Fruit fly (Drosophila melanogaster) whole organism, prepupa: ENCODE measurements around the gene CG12984.

Experiments
- CG10631 ChIP-seq: fragments of 200-800 bp; sonication (Bioruptor generic); optimal IDR thresholded peaks from 2 replicates; lab custom pipeline; 2016; ENCODE audit warnings: missing biosample characterization, missing genetic modification characterization
- CG10669 ChIP-seq: fragments of 200-800 bp; sonication (Bioruptor generic); optimal IDR thresholded peaks from 3 replicates; lab custom pipeline; 2018; ENCODE audit warnings: missing biosample characterization, mild to moderate bottlenecking, missing genetic modification characterization, moderate library complexity
- CG11294 ChIP-seq: fragments of 200-800 bp; sonication (Bioruptor generic); IDR thresholded peaks from 2 replicates; pipeline ENCODE4 v1.3.6; 2022; ENCODE audit warnings: missing biosample characterization, missing genetic modification characterization
- CG15336 ChIP-seq: fragments of 200-800 bp; sonication (Bioruptor generic); IDR thresholded peaks from 2 replicates; pipeline ENCODE4 v1.3.6; 2022; ENCODE audit warnings: missing biosample characterization, missing genetic modification characterization
- CG1621 ChIP-seq: fragments of 200-800 bp; sonication (Bioruptor generic); optimal IDR thresholded peaks from 3 replicates; lab custom pipeline; 2018; ENCODE audit warnings: missing biosample characterization, mild to moderate bottlenecking, missing genetic modification characterization
- CG16779 ChIP-seq: fragments of 200-800 bp; sonication (Bioruptor generic); optimal IDR thresholded peaks from 3 replicates; lab custom pipeline; 2017; ENCODE audit warnings: missing biosample characterization, mild to moderate bottlenecking, missing genetic modification characterization
- CG3032 ChIP-seq: fragments of 200-800 bp; optimal IDR thresholded peaks from 2 replicates; lab custom pipeline; 2019; ENCODE audit warnings: missing biosample characterization, mild to moderate bottlenecking, missing genetic modification characterization, moderate library complexity
- CG31627 ChIP-seq: fragments of 200-800 bp; sonication (Bioruptor generic); optimal IDR thresholded peaks from 3 replicates; lab custom pipeline; 2016; ENCODE audit warnings: missing biosample characterization, missing genetic modification characterization
- CG32006 ChIP-seq: fragments of 200-800 bp; sonication (Bioruptor generic); optimal IDR thresholded peaks from 3 replicates; lab custom pipeline; 2017; ENCODE audit warnings: missing biosample characterization, mild to moderate bottlenecking, missing genetic modification characterization
- CG34406 ChIP-seq: fragments of 200-800 bp; sonication (Bioruptor generic); optimal IDR thresholded peaks from 3 replicates; lab custom pipeline; 2016; ENCODE audit warnings: missing biosample characterization, missing genetic modification characterization
- CG4318 ChIP-seq: fragments of 200-800 bp; sonication (Bioruptor generic); optimal IDR thresholded peaks from 3 replicates; lab custom pipeline; 2017; ENCODE audit warnings: missing biosample characterization, mild to moderate bottlenecking, missing genetic modification characterization
- CG6163 ChIP-seq: fragments of 200-800 bp; sonication (Bioruptor generic); IDR thresholded peaks from 3 replicates; pipeline ENCODE4 v1.3.6; 2022; ENCODE audit warnings: missing biosample characterization, missing genetic modification characterization
- CG6276 ChIP-seq: fragments of 200-800 bp; sonication (Bioruptor generic); optimal IDR thresholded peaks from 2 replicates; lab custom pipeline; 2017; ENCODE audit warnings: missing biosample characterization, mild to moderate bottlenecking, missing genetic modification characterization
- CG6792 ChIP-seq: fragments of 200-800 bp; sonication (Bioruptor generic); optimal IDR thresholded peaks from 3 replicates; lab custom pipeline; 2016; ENCODE audit warnings: missing biosample characterization, missing genetic modification characterization
- CG6854 ChIP-seq: fragments of 200-800 bp; sonication (Bioruptor generic); optimal IDR thresholded peaks from 2 replicates; lab custom pipeline; 2017; ENCODE audit warnings: missing biosample characterization, mild to moderate bottlenecking, missing genetic modification characterization
- CG7368 ChIP-seq: fragments of 200-800 bp; sonication (Bioruptor generic); optimal IDR thresholded peaks from 3 replicates; lab custom pipeline; 2016; ENCODE audit warnings: missing biosample characterization, missing genetic modification characterization
- CG8119 ChIP-seq: fragments of 200-800 bp; sonication (Bioruptor generic); IDR thresholded peaks from 3 replicates; pipeline ENCODE4 v1.3.6; 2022; ENCODE audit warnings: missing biosample characterization, missing genetic modification characterization
- CG8319 ChIP-seq: fragments of 200-800 bp; sonication (Bioruptor generic); optimal IDR thresholded peaks from 3 replicates; lab custom pipeline; 2016; ENCODE audit warnings: missing biosample characterization, missing genetic modification characterization
- CG8632 ChIP-seq: fragments of 200-800 bp; sonication (Bioruptor generic); optimal IDR thresholded peaks from 3 replicates; lab custom pipeline; 2016; ENCODE audit warnings: missing biosample characterization, missing genetic modification characterization
- CG9139 ChIP-seq: fragments of 200-800 bp; sonication (Bioruptor generic); optimal IDR thresholded peaks from 3 replicates; lab custom pipeline; 2017; ENCODE audit warnings: missing biosample characterization, mild to moderate bottlenecking, missing genetic modification characterization
- Eip75B ChIP-seq: fragments of 200-800 bp; sonication (Bioruptor generic); optimal IDR thresholded peaks from 3 replicates; lab custom pipeline; 2016; ENCODE audit warnings: missing biosample characterization, missing genetic modification characterization
- Eip78C ChIP-seq: fragments of 200-800 bp; sonication (Bioruptor generic); peaks from one replicate; lab custom pipeline; 2016; ENCODE audit warnings: missing biosample characterization, missing genetic modification characterization
- Eip93F ChIP-seq: fragments of 200-800 bp; sonication (Bioruptor generic); optimal IDR thresholded peaks from 2 replicates; lab custom pipeline; 2016; ENCODE audit warnings: missing biosample characterization, mild to moderate bottlenecking, missing genetic modification characterization
- Ets21C ChIP-seq: fragments of 200-800 bp; sonication (Bioruptor generic); optimal IDR thresholded peaks from 3 replicates; lab custom pipeline; 2016; ENCODE audit warnings: missing biosample characterization, missing genetic modification characterization
- Gug ChIP-seq: fragments of 200-800 bp; sonication (Bioruptor generic); IDR thresholded peaks from 2 replicates; pipeline ENCODE4 v1.3.6; 2022; ENCODE audit warnings: missing biosample characterization, missing genetic modification characterization
- Hr38 ChIP-seq: sonication (Bioruptor generic); optimal IDR thresholded peaks from 2 replicates; lab custom pipeline; 2016; ENCODE audit warnings: missing biosample characterization, missing genetic modification characterization
- Hr39 ChIP-seq: fragments of 200-800 bp; sonication (Bioruptor generic); optimal IDR thresholded peaks from 2 replicates; lab custom pipeline; 2016; ENCODE audit warnings: missing biosample characterization, missing genetic modification characterization
- Hr4 ChIP-seq: fragments of 200-800 bp; sonication (Bioruptor generic); optimal IDR thresholded peaks from 3 replicates; lab custom pipeline; 2016; ENCODE audit warnings: missing biosample characterization, missing genetic modification characterization
- Met ChIP-seq: fragments of 200-800 bp; sonication (Bioruptor generic); optimal IDR thresholded peaks from 3 replicates; lab custom pipeline; 2016; ENCODE audit warnings: missing biosample characterization, missing genetic modification characterization
- OdsH ChIP-seq: fragments of 200-800 bp; sonication (Bioruptor generic); optimal IDR thresholded peaks from 3 replicates; lab custom pipeline; 2016; ENCODE audit warnings: missing biosample characterization, missing genetic modification characterization
- Sox102F ChIP-seq: fragments of 200-800 bp; sonication (Bioruptor generic); optimal IDR thresholded peaks from 2 replicates; lab custom pipeline; 2016; ENCODE audit warnings: missing biosample characterization, mild to moderate bottlenecking, missing genetic modification characterization
- Sox14 ChIP-seq: fragments of 200-800 bp; sonication (Bioruptor generic); optimal IDR thresholded peaks from 3 replicates; lab custom pipeline; 2016; ENCODE audit warnings: missing biosample characterization, missing genetic modification characterization
- Sox15 ChIP-seq: fragments of 200-800 bp; sonication (Bioruptor generic); optimal IDR thresholded peaks from 3 replicates; lab custom pipeline; 2016; ENCODE audit warnings: missing biosample characterization, missing genetic modification characterization
- achi ChIP-seq: fragments of 200-800 bp; sonication (Bioruptor generic); optimal IDR thresholded peaks from 3 replicates; lab custom pipeline; 2016; ENCODE audit warnings: missing biosample characterization, missing genetic modification characterization
- acj6 ChIP-seq: fragments of 200-800 bp; sonication (Bioruptor generic); optimal IDR thresholded peaks from 3 replicates; lab custom pipeline; 2016; ENCODE audit warnings: missing biosample characterization, missing genetic modification characterization
- cyc ChIP-seq: fragments of 200-800 bp; sonication (Bioruptor generic); optimal IDR thresholded peaks from 3 replicates; lab custom pipeline; 2016; ENCODE audit warnings: missing biosample characterization, missing genetic modification characterization
- dsx ChIP-seq: fragments of 200-800 bp; optimal IDR thresholded peaks from 3 replicates; lab custom pipeline; 2019; ENCODE audit warnings: missing biosample characterization, mild to moderate bottlenecking, missing genetic modification characterization, moderate library complexity; ENCODE audit not compliant: poor library complexity, severe bottlenecking
- eg ChIP-seq: fragments of 200-800 bp; sonication (Bioruptor generic); IDR thresholded peaks from 3 replicates; pipeline ENCODE4 v1.3.6; 2022; ENCODE audit warnings: missing biosample characterization, missing genetic modification characterization
- esn ChIP-seq: fragments of 200-800 bp; sonication (Bioruptor generic); optimal IDR thresholded peaks from 2 replicates; lab custom pipeline; 2016; ENCODE audit warnings: missing biosample characterization, mild to moderate bottlenecking, missing genetic modification characterization, moderate library complexity
- fd59A ChIP-seq: fragments of 200-800 bp; sonication (Bioruptor generic); optimal IDR thresholded peaks from 2 replicates; lab custom pipeline; 2017; ENCODE audit warnings: missing biosample characterization, mild to moderate bottlenecking, missing genetic modification characterization, missing genetic modification reagents
- fd85E ChIP-seq: fragments of 200-800 bp; sonication (Bioruptor generic); optimal IDR thresholded peaks from 3 replicates; lab custom pipeline; 2016; ENCODE audit warnings: missing biosample characterization, missing genetic modification characterization
- fkh ChIP-seq: fragments of 200-800 bp; sonication (Bioruptor generic); optimal IDR thresholded peaks from 3 replicates; lab custom pipeline; 2017; ENCODE audit warnings: missing biosample characterization, mild to moderate bottlenecking, missing genetic modification characterization, moderate library complexity
- lz ChIP-seq: fragments of 200-800 bp; sonication (Bioruptor generic); optimal IDR thresholded peaks from 3 replicates; lab custom pipeline; 2016; ENCODE audit warnings: missing biosample characterization, missing genetic modification characterization
- net ChIP-seq: fragments of 200-800 bp; sonication (Bioruptor generic); optimal IDR thresholded peaks from 3 replicates; lab custom pipeline; 2016; ENCODE audit warnings: missing biosample characterization, missing genetic modification characterization
- salr ChIP-seq, 2 experiments: fragments of 200-800 bp; sonication (Bioruptor generic); optimal IDR thresholded peaks; 3 replicates each; lab custom pipeline; 2016 to 2018; ENCODE audit warnings: missing biosample characterization in 2 of 2, missing genetic modification characterization in 2 of 2, mild to moderate bottlenecking in 1 of 2
- spab ChIP-seq: fragments of 200-800 bp; sonication (Bioruptor generic); optimal IDR thresholded peaks from 2 replicates; lab custom pipeline; 2017; ENCODE audit warnings: missing biosample characterization, mild to moderate bottlenecking, missing genetic modification characterization, missing genetic modification reagents
- svp ChIP-seq: fragments of 200-800 bp; sonication (Bioruptor generic); peaks from one replicate; lab custom pipeline; 2016; ENCODE audit warnings: missing biosample characterization, missing genetic modification characterization
- topi ChIP-seq: fragments of 200-800 bp; sonication (Bioruptor generic); optimal IDR thresholded peaks from 3 replicates; lab custom pipeline; 2016; ENCODE audit warnings: missing biosample characterization, missing genetic modification characterization
- vri ChIP-seq: fragments of 200-800 bp; sonication (Bioruptor generic); optimal IDR thresholded peaks from 3 replicates; lab custom pipeline; 2016; ENCODE audit warnings: missing biosample characterization, mild to moderate bottlenecking, missing genetic modification characterization

CG12984 gene

dm6 chr3L:20949371-20950135, 41.9 kb upstream of the CG12984 start, which contains the start of gene fng (continued):
- peak; percentile 44; the same call in 1 of the 3 replicates for TF ChIP-seq eg

dm6 chr3L:20950136-20950499, 41.4 kb upstream of the CG12984 start:
- TF ChIP-seq fd85E (GFP tag; lab: Kevin White, UChicago) (peak; percentile 77), Hr4 (GFP tag; lab: Kevin White, UChicago) (peak; percentile 92), achi (GFP tag; lab: Kevin White, UChicago) (peak; percentile 96), Gug (GFP tag; lab: Robert Waterston, UW) (peak; percentile 89), OdsH (GFP tag; lab: Kevin White, UChicago) (peak; percentile 97), spab (GFP tag; lab: Kevin White, UChicago) (peak; percentile 96), CG1621 (tag; lab: Kevin White, UChicago) (peak; percentile 92), esn (GFP tag; lab: Kevin White, UChicago) (peak; percentile 96), CG3032 (peak; percentile 98), Ets21C (GFP tag; lab: Kevin White, UChicago) (peak; percentile 92), CG6276 (GFP tag; lab: Kevin White, UChicago) (peak; percentile 83), Sox102F (GFP tag; lab: Kevin White, UChicago) (peak; percentile 92), CG8632 (GFP tag; lab: Kevin White, UChicago) (peak; percentile 97), Eip75B (GFP tag; lab: Kevin White, UChicago) (peak; percentile 97), fd59A (GFP tag; lab: Kevin White, UChicago) (peak; percentile 97), vri (GFP tag; lab: Kevin White, UChicago) (peak; percentile 89), CG6792 (peak; percentile 97), Sox14 (peak; percentile 97), lz (GFP tag; lab: Kevin White, UChicago) (peak; percentile 96), cyc (GFP tag; lab: Kevin White, UChicago) (peak; percentile 94), CG8319 (GFP tag; lab: Kevin White, UChicago) (peak; percentile 92), CG34406 (peak; percentile 96), Met (peak; percentile 96), CG31627 (GFP tag; lab: Kevin White, UChicago) (peak; percentile 95), CG16779 (peak; percentile 87), CG7368 (peak; percentile 86), Hr38 (GFP tag; lab: Kevin White, UChicago) (no peak), net (GFP tag; lab: Kevin White, UChicago) (peak; percentile 93), CG15336 (GFP tag; lab: Robert Waterston, UW) (peak; percentile 91), CG8119 (GFP tag; lab: Robert Waterston, UW) (peak; percentile 94), svp (peak; percentile 98), Eip78C (peak; percentile 99), CG6854 (peak; percentile 66), CG4318 (GFP tag; lab: Kevin White, UChicago) (peak; percentile 90), eg (peak; percentile 84), CG6163 (GFP tag; lab: Robert Waterston, UW) (peak; percentile 90), CG10631 (GFP tag; lab: Kevin White, UChicago) (peak; percentile 99), CG9139 (GFP tag; lab: Kevin White, UChicago) (peak; percentile 96), fkh (GFP tag; lab: Kevin White, UChicago) (no peak), salr (GFP tag; optimal IDR thresholded peaks at IDR 0.05; lab: Kevin White, UChicago) (peak; percentile 89 to 95), CG32006 (GFP tag; lab: Kevin White, UChicago) (peak; percentile 94), Eip93F (peak; percentile 76), Hr39 (GFP tag; lab: Kevin White, UChicago) (peak; percentile 94), Sox15 (GFP tag; lab: Kevin White, UChicago) (peak; percentile 93), topi (GFP tag; lab: Kevin White, UChicago) (peak; percentile 97), CG10669 (GFP tag; lab: Kevin White, UChicago) (peak; percentile 98), CG11294 (GFP tag; lab: Robert Waterston, UW) (peak; percentile 85), dsx (peak; percentile 97), acj6 (GFP tag; lab: Kevin White, UChicago) (peak; percentile 97)
